Worm (Caenorhabditis elegans): ENCODE data around the gene R13A1.10.

R13A1.10 gene

ce11 chrIV:7233566-7234014 lies 6.6 kb upstream of the R13A1.10 start (continued):
- TF ChIP-seq sup-37 (GFP tag; optimal IDR thresholded peaks at IDR 0.05) (no peak), zag-1 (tag; optimal IDR thresholded peaks at IDR 0.05) (no peak), fkh-8 (tag; optimal IDR thresholded peaks at IDR 0.05) (no peak), snu-23 (GFP tag; optimal IDR thresholded peaks at IDR 0.05) (peak; percentile 34), nhr-28 (tag; optimal IDR thresholded peaks at IDR 0.05) (no peak), pax-3 (tag; optimal IDR thresholded peaks at IDR 0.05) (no peak), lin-15B (tag; optimal IDR thresholded peaks at IDR 0.05) (no peak), nhr-76 (tag; optimal IDR thresholded peaks at IDR 0.05) (no peak), ceh-90 (tag; optimal IDR thresholded peaks at IDR 0.05) (no peak), nhr-71 (tag; optimal IDR thresholded peaks at IDR 0.05) (peak; percentile 32), hlh-4 (tag; optimal IDR thresholded peaks at IDR 0.05) (no peak), fos-1 (tag; optimal IDR thresholded peaks at IDR 0.05) (no peak), xbp-1 (tag; optimal IDR thresholded peaks at IDR 0.05) (no peak), rnt-1 (tag; optimal IDR thresholded peaks at IDR 0.05) (peak; percentile 28), nhr-77 (tag; optimal IDR thresholded peaks at IDR 0.05) (no peak), lin-13 (GFP tag; optimal IDR thresholded peaks at IDR 0.05) (no peak), tlp-1 (tag; optimal IDR thresholded peaks at IDR 0.05) (no peak), C04F5.9 (tag; optimal IDR thresholded peaks at IDR 0.05) (no peak), ceh-63 (GFP tag; optimal IDR thresholded peaks at IDR 0.05) (no peak), alr-1 (tag; optimal IDR thresholded peaks at IDR 0.05; ENCODE audit: borderline replicate concordance) (no peak), F16B12.6 (tag; optimal IDR thresholded peaks at IDR 0.05) (no peak)

- TF ChIP-seq efl-1 (optimal IDR thresholded peaks at IDR 0.05) (no peak), efl-1 (GFP tag; optimal IDR thresholded peaks at IDR 0.05 in 1 of 2) (peak in 1 of 2 experiments; percentile 61), unc-130 (tag; optimal IDR thresholded peaks at IDR 0.05) (no peak)
Observed at ce11 chrIV:7230935-7231334, 4.0 kb upstream of the R13A1.10 start, which contains the start of gene D2024.4. TSS of gene D2024.4 (plus strand) at chrIV:7231235.

ce11 chrIV:7230198-7230597 lies 3.2 kb upstream of the R13A1.10 start, which contains the start of gene cap-1:
TSS of gene cap-1 (minus strand) at chrIV:7230223.
- TF ChIP-seq zag-1 (tag; optimal IDR thresholded peaks at IDR 0.05): no peak
- peak; percentile 20 for TF ChIP-seq jun-1 (tag; optimal IDR thresholded peaks at IDR 0.05)
- TF ChIP-seq tbx-2 (tag; optimal IDR thresholded peaks at IDR 0.05): peak; percentile 53
- no peak for TF ChIP-seq lin-39 (tag; optimal IDR thresholded peaks at IDR 0.05)
- no peak for TF ChIP-seq tlp-1 (tag; optimal IDR thresholded peaks at IDR 0.05)
- no peak for TF ChIP-seq pqm-1 (tag; optimal IDR thresholded peaks at IDR 0.05)
- TF ChIP-seq zip-4 (GFP tag; optimal IDR thresholded peaks at IDR 0.05): no peak
- no peak for TF ChIP-seq unc-62 (GFP tag; optimal IDR thresholded peaks at IDR 0.05)
- TF ChIP-seq sup-37 (GFP tag; optimal IDR thresholded peaks at IDR 0.05): no peak
- TF ChIP-seq C34B4.2 (tag; optimal IDR thresholded peaks at IDR 0.05): no peak
- no peak for TF ChIP-seq nhr-84 (tag; optimal IDR thresholded peaks at IDR 0.05)
- TF ChIP-seq irx-1 (tag; optimal IDR thresholded peaks at IDR 0.05): peak; percentile 11
- no peak for TF ChIP-seq ztf-4 (tag; optimal IDR thresholded peaks at IDR 0.05)
- peak; percentile 82 for TF ChIP-seq C16A3.4 (tag; optimal IDR thresholded peaks at IDR 0.05)
- TF ChIP-seq nhr-237 (tag; optimal IDR thresholded peaks at IDR 0.05): peak; percentile 13
- no peak for TF ChIP-seq pag-3 (tag; optimal IDR thresholded peaks at IDR 0.05; ENCODE audit: borderline replicate concordance, insufficient read depth)
- no peak for TF ChIP-seq ceh-90 (tag; optimal IDR thresholded peaks at IDR 0.05)
- no peak for TF ChIP-seq pax-3 (tag; optimal IDR thresholded peaks at IDR 0.05)
- TF ChIP-seq nhr-20 (tag; optimal IDR thresholded peaks at IDR 0.05): peak; percentile 62
- no peak for TF ChIP-seq ztf-11 (tag; optimal IDR thresholded peaks at IDR 0.05)
- TF ChIP-seq ets-5 (GFP tag; IDR thresholded peaks at IDR 0.05): no peak
- no peak for TF ChIP-seq sox-4 (tag; optimal IDR thresholded peaks at IDR 0.05)
- TF ChIP-seq hpl-2 (GFP tag; optimal IDR thresholded peaks at IDR 0.05): no peak
- TF ChIP-seq grh-1 (GFP tag; IDR thresholded peaks at IDR 0.05): no peak
- TF ChIP-seq nhr-28 (tag; optimal IDR thresholded peaks at IDR 0.05): no peak
- no peak for TF ChIP-seq nhr-76 (tag; optimal IDR thresholded peaks at IDR 0.05)
- TF ChIP-seq elt-2 (tag; optimal IDR thresholded peaks at IDR 0.05): peak; percentile 13
- TF ChIP-seq efl-3 (GFP tag; optimal IDR thresholded peaks at IDR 0.05): no peak
- peak; percentile 31 for TF ChIP-seq nhr-90 (tag; optimal IDR thresholded peaks at IDR 0.05; ENCODE audit: poor library complexity)
- peak; percentile 69 for TF ChIP-seq lir-3 (tag; optimal IDR thresholded peaks at IDR 0.05; ENCODE audit: poor library complexity)
- no peak for TF ChIP-seq lin-13 (GFP tag; optimal IDR thresholded peaks at IDR 0.05)
- no peak for TF ChIP-seq aha-1 (tag; optimal IDR thresholded peaks at IDR 0.05)
- TF ChIP-seq egl-27 (tag; optimal IDR thresholded peaks at IDR 0.05): no peak
- peak; percentile 25 for TF ChIP-seq unc-86 (tag; optimal IDR thresholded peaks at IDR 0.05)

All from whole organism, L1 larva.